Fruit fly (Drosophila melanogaster) whole organism, embryonic: ENCODE data around the gene TRAM.
A peak's percentile ranks its signal among the peaks of the same experiment; 100 is the strongest.

Experiments
- Adf1 ChIP-seq: fragments of 200-800 bp; sonication (Bioruptor generic); IDR thresholded peaks from 2 replicates; pipeline ENCODE4 v1.3.6; 2022; ENCODE audit warnings: missing biosample characterization, missing genetic modification characterization
- B-H1 ChIP-seq: fragments of 200-800 bp; sonication (Bioruptor generic); IDR thresholded peaks from 3 replicates; pipeline ENCODE4 v1.3.6; 2022; ENCODE audit warnings: missing biosample characterization, missing genetic modification characterization
- Bgb ChIP-seq: fragments of 200-800 bp; sonication (Bioruptor generic); IDR thresholded peaks from 2 replicates; pipeline ENCODE4 v1.3.6; 2022; ENCODE audit warnings: missing biosample characterization, missing genetic modification characterization; ENCODE audit not compliant: partially characterized antibody
- Blimp-1 ChIP-seq: fragments of 200-800 bp; sonication (Bioruptor generic); optimal IDR thresholded peaks from 3 replicates; lab custom pipeline; 2018; ENCODE audit warnings: missing biosample characterization, missing genetic modification characterization, mild to moderate bottlenecking, moderate library complexity, missing genetic modification reagents
- CG1024 ChIP-seq: fragments of 200-800 bp; sonication (Bioruptor generic); IDR thresholded peaks from 2 replicates; pipeline ENCODE4 v1.3.6; 2022; ENCODE audit warnings: missing biosample characterization, missing genetic modification characterization
- CG11456 ChIP-seq: fragments of 200-800 bp; sonication (Bioruptor generic); IDR thresholded peaks from 3 replicates; pipeline ENCODE4 v1.3.6; 2022; ENCODE audit warnings: missing biosample characterization, missing genetic modification characterization
- CG11504 ChIP-seq: fragments of 200-800 bp; sonication (Bioruptor generic); optimal IDR thresholded peaks from 3 replicates; lab custom pipeline; 2019; ENCODE audit warnings: missing biosample characterization, mild to moderate bottlenecking, missing genetic modification characterization, moderate library complexity
- CG12744 ChIP-seq: fragments of 200-800 bp; sonication (Bioruptor generic); optimal IDR thresholded peaks from 2 replicates; lab custom pipeline; 2016; ENCODE audit warnings: missing biosample characterization, missing genetic modification characterization
- CG12769 ChIP-seq: fragments of 200-800 bp; sonication (Bioruptor generic); optimal IDR thresholded peaks from 2 replicates; lab custom pipeline; 2019; ENCODE audit warnings: missing biosample characterization, mild to moderate bottlenecking, missing genetic modification characterization, moderate library complexity
- CG13296 ChIP-seq: fragments of 200-800 bp; sonication (Bioruptor generic); optimal IDR thresholded peaks from 3 replicates; lab custom pipeline; 2018; ENCODE audit warnings: missing biosample characterization, mild to moderate bottlenecking, missing genetic modification characterization
- CG14965 ChIP-seq: fragments of 200-800 bp; sonication (Bioruptor generic); optimal IDR thresholded peaks from 2 replicates; lab custom pipeline; 2016; ENCODE audit warnings: missing biosample characterization, missing genetic modification characterization, borderline replicate concordance
- CG15073 ChIP-seq: fragments of 200-800 bp; sonication (Bioruptor generic); optimal IDR thresholded peaks from 2 replicates; lab custom pipeline; 2016; ENCODE audit warnings: missing biosample characterization, missing genetic modification characterization
- CG16779 ChIP-seq: fragments of 200-800 bp; sonication (Bioruptor generic); IDR thresholded peaks from 2 replicates; pipeline ENCODE4 v1.3.6; 2022; ENCODE audit warnings: missing biosample characterization, missing genetic modification characterization
- CG17912 ChIP-seq: fragments of 200-800 bp; sonication (Bioruptor generic); optimal IDR thresholded peaks from 2 replicates; lab custom pipeline; 2018; ENCODE audit warnings: missing biosample characterization, mild to moderate bottlenecking, missing genetic modification characterization
- CG32532 ChIP-seq: fragments of 200-800 bp; sonication (Bioruptor generic); IDR thresholded peaks from 2 replicates; pipeline ENCODE4 v1.3.6; 2022; ENCODE audit warnings: missing biosample characterization, missing genetic modification characterization
- CG3281 ChIP-seq: fragments of 200-800 bp; sonication (Bioruptor generic); optimal IDR thresholded peaks from 3 replicates; lab custom pipeline; 2017; ENCODE audit warnings: missing biosample characterization, mild to moderate bottlenecking, missing genetic modification characterization
- CG4360 ChIP-seq: fragments of 200-800 bp; sonication (Bioruptor generic); IDR thresholded peaks from 2 replicates; pipeline ENCODE4 v1.3.6; 2022; ENCODE audit warnings: missing biosample characterization, missing genetic modification characterization
- CG6175 ChIP-seq: fragments of 200-800 bp; sonication (Bioruptor generic); IDR thresholded peaks from 3 replicates; pipeline ENCODE4 v1.3.6; 2022; ENCODE audit warnings: missing biosample characterization, missing genetic modification characterization
- CG7928 ChIP-seq: fragments of 200-800 bp; sonication (Bioruptor generic); optimal IDR thresholded peaks from 2 replicates; lab custom pipeline; 2017; ENCODE audit warnings: missing biosample characterization, mild to moderate bottlenecking, missing genetic modification characterization
- CG8281 ChIP-seq: fragments of 200-800 bp; sonication (Bioruptor generic); optimal IDR thresholded peaks from 2 replicates; lab custom pipeline; 2018; ENCODE audit warnings: missing biosample characterization, mild to moderate bottlenecking, missing genetic modification characterization, moderate library complexity
- CG8290 ChIP-seq, 3 experiments: fragments of 200-800 bp; sonication (Bioruptor generic); optimal IDR thresholded peaks; 2 replicates each; lab custom pipeline; 2016 to 2019; ENCODE audit warnings: missing biosample characterization in 3 of 3, missing genetic modification characterization in 3 of 3, mild to moderate bottlenecking in 2 of 3, moderate library complexity in 1 of 3
- CHES-1-like ChIP-seq: fragments of 200-800 bp; sonication (Bioruptor generic); optimal IDR thresholded peaks from 2 replicates; lab custom pipeline; 2016; ENCODE audit warnings: missing biosample characterization, missing genetic modification characterization
- GATAe ChIP-seq: fragments of 200-800 bp; sonication (Bioruptor generic); conservative IDR thresholded peaks from 2 replicates; pipeline ENCODE4 v1.3.6; 2022; ENCODE audit warnings: missing biosample characterization, missing genetic modification characterization
- Gug ChIP-seq: fragments of 200-800 bp; sonication (Bioruptor generic); IDR thresholded peaks from 4 replicates; pipeline ENCODE4 v1.3.6; 2022; ENCODE audit warnings: missing biosample characterization, missing genetic modification characterization
- H15 ChIP-seq: fragments of 200-800 bp; sonication (Bioruptor generic); IDR thresholded peaks from 3 replicates; pipeline ENCODE4 v1.3.6; 2022; ENCODE audit warnings: missing biosample characterization, missing genetic modification characterization
- HLH54F ChIP-seq: fragments of 200-800 bp; sonication (Bioruptor generic); optimal IDR thresholded peaks from 3 replicates; lab custom pipeline; 2016; ENCODE audit warnings: missing biosample characterization, missing genetic modification characterization
- Mad ChIP-seq: fragments of 200-800 bp; sonication (Bioruptor generic); optimal IDR thresholded peaks from 2 replicates; lab custom pipeline; 2016; ENCODE audit warnings: missing biosample characterization, missing genetic modification characterization
- NFAT ChIP-seq: fragments of 200-800 bp; sonication (Bioruptor generic); IDR thresholded peaks from 2 replicates; pipeline ENCODE4 v1.3.6; 2022; ENCODE audit warnings: missing biosample characterization, missing genetic modification characterization
- Nf-YB ChIP-seq: fragments of 200-800 bp; sonication (Bioruptor generic); optimal IDR thresholded peaks from 3 replicates; lab custom pipeline; 2019; ENCODE audit warnings: missing biosample characterization, mild to moderate bottlenecking, missing genetic modification characterization, moderate library complexity
- Pdp1 ChIP-seq, 2 experiments: fragments of 200-800 bp; sonication (Bioruptor generic); optimal IDR thresholded peaks; 3 replicates each; lab custom pipeline; 2016; ENCODE audit warnings: missing biosample characterization in 2 of 2, missing genetic modification characterization in 2 of 2, mild to moderate bottlenecking in 1 of 2, moderate library complexity in 1 of 2
- Side ChIP-seq: fragments of 200-800 bp; sonication (Bioruptor generic); optimal IDR thresholded peaks from 2 replicates; lab custom pipeline; 2016; ENCODE audit warnings: missing biosample characterization, missing genetic modification characterization
- Sox102F ChIP-seq: fragments of 200-800 bp; sonication (Bioruptor generic); optimal IDR thresholded peaks from 2 replicates; lab custom pipeline; 2018; ENCODE audit warnings: missing biosample characterization, mild to moderate bottlenecking, missing genetic modification characterization, moderate library complexity
- TFAM ChIP-seq: fragments of 200-800 bp; sonication (Bioruptor generic); optimal IDR thresholded peaks from 2 replicates; lab custom pipeline; 2017; ENCODE audit warnings: missing biosample characterization, missing genetic modification characterization, inconsistent platforms
- Trl ChIP-seq, 3 experiments: fragments of >200 bp in 2 of 3; fragments of 200-800 bp in 1 of 3; sonication (Bioruptor generic) in 1 of 3; optimal IDR thresholded peaks; 2 replicates in 1 of 3; 3 replicates in 2 of 3; lab custom pipeline; 2016 to 2017; ENCODE audit warnings: missing biosample characterization in 1 of 3, missing genetic modification characterization in 1 of 3
- ash1 ChIP-seq: fragments of 200-800 bp; sonication (Bioruptor generic); optimal IDR thresholded peaks from 2 replicates; lab custom pipeline; 2018; ENCODE audit warnings: missing biosample characterization, mild to moderate bottlenecking, missing genetic modification characterization
- cad ChIP-seq: fragments of >200 bp; optimal IDR thresholded peaks from 2 replicates; lab custom pipeline; 2017; ENCODE audit warnings: missing biosample characterization, missing genetic modification characterization
- croc ChIP-seq: fragments of 200-800 bp; sonication (Bioruptor generic); conservative IDR thresholded peaks from 3 replicates; pipeline ENCODE4 v1.3.6; 2022; ENCODE audit warnings: missing biosample characterization, missing genetic modification characterization
- dm ChIP-seq: fragments of 200-800 bp; sonication (Bioruptor generic); optimal IDR thresholded peaks from 3 replicates; lab custom pipeline; 2016; ENCODE audit warnings: missing biosample characterization, missing genetic modification characterization
- gem ChIP-seq: fragments of 200-800 bp; sonication (Bioruptor generic); optimal IDR thresholded peaks from 2 replicates; lab custom pipeline; 2019; ENCODE audit warnings: missing biosample characterization, mild to moderate bottlenecking, missing genetic modification characterization, moderate library complexity
- insv ChIP-seq, 2 experiments: fragments of 200-800 bp; sonication (Bioruptor generic); optimal IDR thresholded peaks; 3 replicates each; lab custom pipeline; 2016 to 2018; ENCODE audit warnings: missing biosample characterization in 2 of 2, missing genetic modification characterization in 2 of 2
- inv ChIP-seq: fragments of 200-800 bp; sonication (Bioruptor generic); IDR thresholded peaks from 2 replicates; pipeline ENCODE4 v1.3.6; 2022; ENCODE audit warnings: missing biosample characterization, missing genetic modification characterization; ENCODE audit not compliant: partially characterized antibody
- lilli ChIP-seq: fragments of 200-800 bp; sonication (Bioruptor generic); optimal IDR thresholded peaks from 3 replicates; lab custom pipeline; 2016; ENCODE audit warnings: missing biosample characterization, missing genetic modification characterization
- org-1 ChIP-seq: fragments of 200-800 bp; sonication (Bioruptor generic); optimal IDR thresholded peaks from 2 replicates; lab custom pipeline; 2017; ENCODE audit warnings: missing biosample characterization, missing genetic modification characterization
- pros ChIP-seq: fragments of 200-800 bp; sonication (Bioruptor generic); optimal IDR thresholded peaks from 3 replicates; lab custom pipeline; 2019; ENCODE audit warnings: missing biosample characterization, mild to moderate bottlenecking, missing genetic modification characterization, moderate library complexity
- psq ChIP-seq: fragments of 200-800 bp; sonication (Bioruptor generic); optimal IDR thresholded peaks from 2 replicates; lab custom pipeline; 2017; ENCODE audit warnings: missing biosample characterization, missing genetic modification characterization
- ranshi ChIP-seq: fragments of 200-800 bp; sonication (Bioruptor generic); IDR thresholded peaks from 2 replicates; pipeline ENCODE4 v1.3.6; 2022; ENCODE audit warnings: missing biosample characterization, missing genetic modification characterization
- rib ChIP-seq: fragments of 200-800 bp; sonication (Bioruptor generic); IDR thresholded peaks from 2 replicates; pipeline ENCODE4 v1.3.6; 2022; ENCODE audit warnings: missing biosample characterization, missing genetic modification characterization
- toy ChIP-seq: fragments of 200-800 bp; sonication (Bioruptor generic); IDR thresholded peaks from 2 replicates; pipeline ENCODE4 v1.3.6; 2022; ENCODE audit warnings: missing biosample characterization, missing genetic modification characterization

Gene TRAM

dm6 chrX:935049-935900, at the start of gene TRAM:
TRAM (plus strand) TSS chrX:935232.
- TF ChIP-seq psq (GFP tag; lab: Kevin White, UChicago), result peak; percentile 91
- peak; percentile 96 for TF ChIP-seq CG6175
- peak; percentile 99 for TF ChIP-seq Gug (GFP tag; lab: Robert Waterston, UW)
- peak; percentile 78 for TF ChIP-seq pros (GFP tag; lab: Kevin White, UChicago)
- peak; percentile 99 for TF ChIP-seq CHES-1-like (GFP tag; lab: Kevin White, UChicago)
- peak; percentile 37 to 84 for TF ChIP-seq Trl (optimal IDR thresholded peaks at IDR 0.05; lab: Kevin White, UChicago)
- peak; percentile 98 for TF ChIP-seq Trl (GFP tag; optimal IDR thresholded peaks at IDR 0.05; lab: Kevin White, UChicago)
- peak; percentile 97 for TF ChIP-seq CG13296 (GFP tag; lab: Kevin White, UChicago)
- TF ChIP-seq TFAM (GFP tag; lab: Kevin White, UChicago), result peak; percentile 88
- TF ChIP-seq croc, result peak; percentile 99
- TF ChIP-seq Nf-YB (GFP tag; lab: Kevin White, UChicago), result peak; percentile 85
- peak; percentile 98 for TF ChIP-seq gem (tag; lab: Kevin White, UChicago)
- peak; percentile 98 for TF ChIP-seq Side (GFP tag; lab: Kevin White, UChicago)
- TF ChIP-seq CG8281 (tag; lab: Kevin White, UChicago), result peak; percentile 87
- TF ChIP-seq CG15073 (GFP tag; lab: Kevin White, UChicago), result peak; percentile 83
- peak; percentile 90 for TF ChIP-seq Bgb (GFP tag; lab: Robert Waterston, UW)
- peak; percentile 96 for TF ChIP-seq CG8290 (GFP tag; optimal IDR thresholded peaks at IDR 0.05; lab: Kevin White, UChicago)
- TF ChIP-seq CG8290 (tag; optimal IDR thresholded peaks at IDR 0.05; lab: Kevin White, UChicago), result peak; percentile 97 to 99
- peak; percentile 99 for TF ChIP-seq CG11456
- peak; percentile 98 for TF ChIP-seq toy (GFP tag; lab: Robert Waterston, UW)
- peak; percentile 95 for TF ChIP-seq Blimp-1 (GFP tag; lab: Kevin White, UChicago)
- peak; percentile 98 for TF ChIP-seq Mad (GFP tag; lab: Kevin White, UChicago)
- TF ChIP-seq CG12769 (tag; lab: Kevin White, UChicago), result peak; percentile 99
- peak; percentile 93 for TF ChIP-seq GATAe (GFP tag; lab: Robert Waterston, UW)
- peak; percentile 98 for TF ChIP-seq HLH54F (GFP tag; lab: Kevin White, UChicago)
- peak; percentile 99 for TF ChIP-seq org-1 (GFP tag; lab: Kevin White, UChicago)
- peak; percentile 98 for TF ChIP-seq NFAT (GFP tag; lab: Robert Waterston, UW)
- TF ChIP-seq CG3281 (GFP tag; lab: Kevin White, UChicago), result peak; percentile 98
- peak; percentile 88 for TF ChIP-seq CG14965 (GFP tag; lab: Kevin White, UChicago)
- TF ChIP-seq ash1, result peak; percentile 93
- peak; percentile 99 for TF ChIP-seq Adf1 (GFP tag; lab: Robert Waterston, UW)
- TF ChIP-seq inv (GFP tag; lab: Robert Waterston, UW), result peak; percentile 74
- TF ChIP-seq CG16779 (GFP tag; lab: Robert Waterston, UW), result peak; percentile 97
- TF ChIP-seq CG1024 (GFP tag; lab: Robert Waterston, UW), result peak; percentile 96
- peak; percentile 99 for TF ChIP-seq ranshi (GFP tag; lab: Robert Waterston, UW)
- TF ChIP-seq CG12744 (GFP tag; lab: Kevin White, UChicago), result peak; percentile 98
- peak; percentile 99 for TF ChIP-seq H15 (GFP tag; lab: Robert Waterston, UW)
- TF ChIP-seq CG32532 (GFP tag; lab: Robert Waterston, UW), result peak; percentile 100
- peak; percentile 98 for TF ChIP-seq B-H1 (GFP tag; lab: Robert Waterston, UW)
- TF ChIP-seq insv (GFP tag; optimal IDR thresholded peaks at IDR 0.05; lab: Kevin White, UChicago), result peak; percentile 41 to 82
- peak; percentile 98 for TF ChIP-seq Sox102F (GFP tag; lab: Kevin White, UChicago)
- peak; percentile 100 for TF ChIP-seq CG7928 (GFP tag; lab: Kevin White, UChicago)
- peak; percentile 94 for TF ChIP-seq CG17912
- TF ChIP-seq CG11504, result peak; percentile 96
- peak; percentile 88 for TF ChIP-seq CG4360 (GFP tag; lab: Robert Waterston, UW)
- TF ChIP-seq Pdp1 (GFP tag; optimal IDR thresholded peaks at IDR 0.05; lab: Kevin White, UChicago), result peak; percentile 95 to 98
- TF ChIP-seq dm, result peak; percentile 98
- TF ChIP-seq cad (GFP tag; lab: Kevin White, UChicago), result no peak
- peak; percentile 98 for TF ChIP-seq rib (GFP tag; lab: Robert Waterston, UW)
- peak; percentile 99 for TF ChIP-seq lilli (GFP tag; lab: Kevin White, UChicago)
